Worm (Caenorhabditis elegans) whole organism, L4/young adult: ENCODE data around the gene T04C9.3.

Experiments used
- W03F9.2 ChIP-seq: fragments of 150-350 bp; optimal IDR thresholded peaks from 2 replicates; lab custom pipeline; 2014; ENCODE audit warnings: missing biosample characterization, missing genetic modification characterization
- dao-5 ChIP-seq: sonication (generic microtip); optimal IDR thresholded peaks from 2 replicates; lab custom pipeline; 2016; ENCODE audit warnings: missing genotype, missing genetic modification characterization, moderate library complexity, missing compliant biosample characterization
- him-1 ChIP-seq: sonication (generic microtip); optimal IDR thresholded peaks from 2 replicates; lab custom pipeline; 2016; ENCODE audit warnings: missing genotype, missing genetic modification reagents, missing genetic modification characterization, missing compliant biosample characterization

ce11 chrIII:5980274-5980918 is 5.0 kb upstream of the T04C9.3 start:
- TF ChIP-seq him-1 (tag; lab: Kevin White, UChicago) = no peak
- no peak for TF ChIP-seq W03F9.2 (tag; lab: Kevin White, UChicago)
- TF ChIP-seq dao-5 (tag; lab: Kevin White, UChicago) = no peak
